Worm (Caenorhabditis elegans): ENCODE results near the gene rab-30.

DNA sequence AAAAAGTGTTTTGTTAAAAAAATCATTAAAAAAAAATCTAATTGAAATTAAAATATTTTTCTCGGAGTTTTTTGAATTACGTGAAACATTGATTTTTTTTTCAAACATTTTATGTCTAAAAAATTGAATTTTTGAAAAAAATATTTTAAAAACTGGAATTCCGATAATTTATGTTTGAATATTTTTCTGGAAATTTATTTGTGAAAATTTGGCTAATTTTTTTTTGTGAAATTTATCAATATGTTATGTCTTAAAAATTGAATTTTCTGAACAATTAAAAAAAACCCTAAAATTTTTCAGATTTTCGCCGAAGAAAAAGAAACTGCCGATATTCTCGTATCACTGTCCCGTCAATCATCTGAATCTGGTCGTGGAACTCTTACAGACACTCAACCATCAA, 51.9 kb downstream of the rab-30 start, which contains the start of gene Y39A1A.24:
- TF ChIP-seq ztf-29 (GFP tag; IDR thresholded peaks at IDR 0.05) (no peak), flt-1 (GFP tag; IDR thresholded peaks at IDR 0.05) (no peak), tab-1 (GFP tag; IDR thresholded peaks at IDR 0.05) (no peak), ref-1 (GFP tag; conservative IDR thresholded peaks at IDR 0.05) (no peak)

Measured in whole organism, midembryonic.